Worm (Caenorhabditis elegans) whole organism, L4/young adult: ENCODE data around the gene C26G2.2.

Experiments used
- W03F9.2 ChIP-seq: fragments of 150-350 bp; optimal IDR thresholded peaks from 2 replicates; lab custom pipeline; 2014; ENCODE audit warnings: missing biosample characterization, missing genetic modification characterization
- dao-5 ChIP-seq: sonication (generic microtip); optimal IDR thresholded peaks from 2 replicates; lab custom pipeline; 2016; ENCODE audit warnings: missing genotype, missing genetic modification characterization, moderate library complexity, missing compliant biosample characterization

ce11 chrX:14680474-14680873 lies 16.3 kb downstream of the C26G2.2 start:
- TF ChIP-seq dao-5 (no peak), W03F9.2 (no peak)
